Worm (Caenorhabditis elegans): ENCODE measurements around the gene spdl-1.

spdl-1 gene

ce11 chrII:7813645-7814044 lies 32.3 kb downstream of the spdl-1 start:
- TF ChIP-seq elt-2 (tag; optimal IDR thresholded peaks at IDR 0.05) (no peak), ets-5 (GFP tag; IDR thresholded peaks at IDR 0.05) (no peak), egl-13 (tag; optimal IDR thresholded peaks at IDR 0.05) (no peak)

ce11 chrII:7814215-7814614 lies 32.8 kb downstream of the spdl-1 start:
- TF ChIP-seq unc-86 (tag; optimal IDR thresholded peaks at IDR 0.05) (peak; percentile 50), fkh-10 (GFP tag; optimal IDR thresholded peaks at IDR 0.05) (no peak), efl-1 (optimal IDR thresholded peaks at IDR 0.05) (no peak), efl-1 (GFP tag; optimal IDR thresholded peaks at IDR 0.05 in 1 of 2) (no peak), lir-3 (tag; optimal IDR thresholded peaks at IDR 0.05; ENCODE audit: poor library complexity) (no peak), tbx-2 (tag; optimal IDR thresholded peaks at IDR 0.05) (peak; percentile 49), ztf-11 (tag; optimal IDR thresholded peaks at IDR 0.05) (peak in 1 of 2 experiments; percentile 47), grh-1 (GFP tag; IDR thresholded peaks at IDR 0.05) (no peak), nhr-11 (tag; optimal IDR thresholded peaks at IDR 0.05) (no peak), lin-13 (GFP tag; optimal IDR thresholded peaks at IDR 0.05) (no peak)

ce11 chrII:7814915-7815314 lies 33.5 kb downstream of the spdl-1 start:
- TF ChIP-seq unc-130 (tag; optimal IDR thresholded peaks at IDR 0.05), result no peak
- TF ChIP-seq grh-1 (GFP tag; IDR thresholded peaks at IDR 0.05), result no peak
- TF ChIP-seq tbx-2 (tag; optimal IDR thresholded peaks at IDR 0.05), result no peak
- TF ChIP-seq rnt-1 (tag; optimal IDR thresholded peaks at IDR 0.05), result no peak
- no peak for TF ChIP-seq ets-5 (GFP tag; IDR thresholded peaks at IDR 0.05)
- TF ChIP-seq ces-1 (GFP tag; optimal IDR thresholded peaks at IDR 0.05), result no peak
- no peak for TF ChIP-seq nhr-237 (tag; optimal IDR thresholded peaks at IDR 0.05)
- no peak for TF ChIP-seq lir-3 (tag; optimal IDR thresholded peaks at IDR 0.05; ENCODE audit: poor library complexity)
- no peak for TF ChIP-seq hlh-17 (GFP tag; optimal IDR thresholded peaks at IDR 0.05; ENCODE audit: borderline replicate concordance)
- no peak for TF ChIP-seq lin-15B (tag; optimal IDR thresholded peaks at IDR 0.05)
- no peak for TF ChIP-seq sptf-1 (tag; optimal IDR thresholded peaks at IDR 0.05)
- TF ChIP-seq elt-2 (tag; optimal IDR thresholded peaks at IDR 0.05), result no peak
- TF ChIP-seq dpl-1 (GFP tag; optimal IDR thresholded peaks at IDR 0.05), result no peak
- TF ChIP-seq F16B12.6 (tag; optimal IDR thresholded peaks at IDR 0.05), result no peak
- no peak for TF ChIP-seq irx-1 (tag; optimal IDR thresholded peaks at IDR 0.05)
- no peak for TF ChIP-seq nhr-28 (tag; optimal IDR thresholded peaks at IDR 0.05)

- no peak for TF ChIP-seq aha-1 (tag; optimal IDR thresholded peaks at IDR 0.05)
- no peak for TF ChIP-seq sptf-1 (tag; optimal IDR thresholded peaks at IDR 0.05)
- peak; percentile 18 for TF ChIP-seq lin-14 (GFP tag; optimal IDR thresholded peaks at IDR 0.05)
- peak; percentile 61 for TF ChIP-seq nhr-85 (tag)
- TF ChIP-seq sup-37 (GFP tag; optimal IDR thresholded peaks at IDR 0.05), result no peak
- no peak for TF ChIP-seq alr-1 (tag; optimal IDR thresholded peaks at IDR 0.05; ENCODE audit: borderline replicate concordance)
- TF ChIP-seq tbx-2 (tag; optimal IDR thresholded peaks at IDR 0.05), result peak; percentile 79
- no peak for TF ChIP-seq xbp-1 (tag; optimal IDR thresholded peaks at IDR 0.05)
- no peak for TF ChIP-seq mdl-1 (tag; optimal IDR thresholded peaks at IDR 0.05)
- TF ChIP-seq ztf-11 (tag; optimal IDR thresholded peaks at IDR 0.05), result peak in 1 of 2 experiments; percentile 85
- TF ChIP-seq snpc-4 (tag; optimal IDR thresholded peaks at IDR 0.05), result no peak
- no peak for TF ChIP-seq egl-13 (tag; optimal IDR thresholded peaks at IDR 0.05)
- TF ChIP-seq unc-98 (GFP tag; IDR thresholded peaks at IDR 0.05), result no peak
- TF ChIP-seq zip-4 (GFP tag; optimal IDR thresholded peaks at IDR 0.05), result no peak
- no peak for TF ChIP-seq dsc-1 (tag; optimal IDR thresholded peaks at IDR 0.05)
- no peak for TF ChIP-seq lir-3 (tag; optimal IDR thresholded peaks at IDR 0.05; ENCODE audit: poor library complexity)
- TF ChIP-seq hlh-4 (tag; optimal IDR thresholded peaks at IDR 0.05), result no peak
- TF ChIP-seq mep-1 (tag; optimal IDR thresholded peaks at IDR 0.05), result peak; percentile 9
- TF ChIP-seq C04F5.9 (tag; optimal IDR thresholded peaks at IDR 0.05), result no peak
- TF ChIP-seq nhr-84 (tag; optimal IDR thresholded peaks at IDR 0.05), result no peak
- TF ChIP-seq irx-1 (tag; optimal IDR thresholded peaks at IDR 0.05), result no peak
- no peak for TF ChIP-seq aly-2 (tag; optimal IDR thresholded peaks at IDR 0.05)
- no peak for TF ChIP-seq dpl-1 (GFP tag; optimal IDR thresholded peaks at IDR 0.05)
- no peak for TF ChIP-seq lin-13 (GFP tag; optimal IDR thresholded peaks at IDR 0.05)
- peak; percentile 54 for TF ChIP-seq vab-15 (tag; optimal IDR thresholded peaks at IDR 0.05)
- no peak for TF ChIP-seq ztf-4 (tag; optimal IDR thresholded peaks at IDR 0.05)
- TF ChIP-seq nhr-47 (tag; optimal IDR thresholded peaks at IDR 0.05), result no peak
- no peak for TF ChIP-seq snu-23 (GFP tag; optimal IDR thresholded peaks at IDR 0.05)
- no peak for TF ChIP-seq jun-1 (tag; optimal IDR thresholded peaks at IDR 0.05)
- no peak for TF ChIP-seq ama-1 (optimal IDR thresholded peaks at IDR 0.05)
Observed at ce11 chrII:7815406-7815805, 34.0 kb downstream of the spdl-1 start.

Measured in whole organism, L1 larva.